Fruit fly (Drosophila melanogaster) whole organism, embryonic: ENCODE data around the gene nenya.

ENCODE experiments used
- Ada2b ChIP-seq: fragments of 200-800 bp; sonication (Bioruptor generic); IDR thresholded peaks from 2 replicates; pipeline ENCODE4 v1.3.6; 2022; ENCODE audit warnings: missing biosample characterization, missing genetic modification characterization
- B-H1 ChIP-seq: fragments of 200-800 bp; sonication (Bioruptor generic); IDR thresholded peaks from 3 replicates; pipeline ENCODE4 v1.3.6; 2022; ENCODE audit warnings: missing biosample characterization, missing genetic modification characterization
- B-H2 ChIP-seq: fragments of 200-800 bp; sonication (Bioruptor generic); optimal IDR thresholded peaks from 2 replicates; lab custom pipeline; 2018; ENCODE audit warnings: missing biosample characterization, mild to moderate bottlenecking, missing genetic modification characterization
- Bteb2 ChIP-seq: fragments of 200-800 bp; sonication (Bioruptor generic); optimal IDR thresholded peaks from 2 replicates; lab custom pipeline; 2016; ENCODE audit warnings: missing biosample characterization, missing genetic modification characterization
- CG10209 ChIP-seq: fragments of 200-800 bp; sonication (Bioruptor generic); optimal IDR thresholded peaks from 3 replicates; lab custom pipeline; 2017; ENCODE audit warnings: missing biosample characterization, mild to moderate bottlenecking, missing genetic modification characterization, missing genetic modification reagents
- CG1024 ChIP-seq: fragments of 200-800 bp; sonication (Bioruptor generic); IDR thresholded peaks from 2 replicates; pipeline ENCODE4 v1.3.6; 2022; ENCODE audit warnings: missing biosample characterization, missing genetic modification characterization
- CG12071 ChIP-seq: fragments of 200-800 bp; sonication (Bioruptor generic); optimal IDR thresholded peaks from 3 replicates; lab custom pipeline; 2018; ENCODE audit warnings: missing biosample characterization, mild to moderate bottlenecking, missing genetic modification characterization
- CG12391 ChIP-seq: fragments of 200-800 bp; sonication (Bioruptor generic); optimal IDR thresholded peaks from 3 replicates; lab custom pipeline; 2018; ENCODE audit warnings: missing biosample characterization, mild to moderate bottlenecking, missing genetic modification characterization, moderate library complexity
- CG13894 ChIP-seq: fragments of 200-800 bp; sonication (Bioruptor generic); optimal IDR thresholded peaks from 3 replicates; lab custom pipeline; 2018; ENCODE audit warnings: missing biosample characterization, mild to moderate bottlenecking, missing genetic modification characterization, moderate library complexity
- CG14667 ChIP-seq: fragments of 200-800 bp; sonication (Bioruptor generic); IDR thresholded peaks from 2 replicates; pipeline ENCODE4 v1.3.6; 2022; ENCODE audit warnings: missing biosample characterization, missing genetic modification characterization
- CG1602 ChIP-seq: fragments of 200-800 bp; sonication (Bioruptor generic); optimal IDR thresholded peaks from 3 replicates; lab custom pipeline; 2016; ENCODE audit warnings: missing biosample characterization, missing genetic modification characterization
- CG17568 ChIP-seq: fragments of 200-800 bp; sonication (Bioruptor generic); optimal IDR thresholded peaks from 2 replicates; lab custom pipeline; 2018; ENCODE audit warnings: missing biosample characterization, mild to moderate bottlenecking, missing genetic modification characterization, moderate library complexity
- CG18262 ChIP-seq: fragments of 200-800 bp; optimal IDR thresholded peaks from 3 replicates; lab custom pipeline; 2019; ENCODE audit warnings: missing biosample characterization, mild to moderate bottlenecking, missing genetic modification characterization, moderate library complexity
- CG2120 ChIP-seq: fragments of 200-800 bp; sonication (Bioruptor generic); optimal IDR thresholded peaks from 3 replicates; lab custom pipeline; 2016; ENCODE audit warnings: missing biosample characterization, missing genetic modification characterization
- CG2129 ChIP-seq: fragments of 200-800 bp; sonication (Bioruptor generic); IDR thresholded peaks from 2 replicates; pipeline ENCODE4 v1.3.6; 2022; ENCODE audit warnings: missing biosample characterization, missing genetic modification characterization; ENCODE audit not compliant: partially characterized antibody
- CG6689 ChIP-seq: fragments of 200-800 bp; sonication (Bioruptor generic); IDR thresholded peaks from 2 replicates; pipeline ENCODE4 v1.3.6; 2022; ENCODE audit warnings: missing biosample characterization, missing genetic modification characterization
- CG8388 ChIP-seq: fragments of 200-800 bp; sonication (Bioruptor generic); optimal IDR thresholded peaks from 2 replicates; lab custom pipeline; 2019; ENCODE audit warnings: missing biosample characterization, mild to moderate bottlenecking, missing genetic modification characterization, moderate library complexity
- CG8765 ChIP-seq: fragments of 200-800 bp; sonication (Bioruptor generic); IDR thresholded peaks from 2 replicates; pipeline ENCODE4 v1.3.6; 2022; ENCODE audit warnings: missing biosample characterization, missing genetic modification characterization
- CG9797 ChIP-seq: fragments of 200-800 bp; sonication (Bioruptor generic); optimal IDR thresholded peaks from 3 replicates; lab custom pipeline; 2018; ENCODE audit warnings: missing biosample characterization, mild to moderate bottlenecking, missing genetic modification characterization
- CkIIα-i1 ChIP-seq: fragments of 200-800 bp; sonication (Bioruptor generic); IDR thresholded peaks from 2 replicates; pipeline ENCODE4 v1.3.6; 2022; ENCODE audit warnings: missing biosample characterization, missing genetic modification characterization
- CrebB ChIP-seq: fragments of 200-800 bp; sonication (Bioruptor generic); optimal IDR thresholded peaks from 3 replicates; lab custom pipeline; 2018; ENCODE audit warnings: missing biosample characterization, mild to moderate bottlenecking, missing genetic modification characterization
- D19B ChIP-seq: fragments of 200-800 bp; sonication (Bioruptor generic); optimal IDR thresholded peaks from 2 replicates; lab custom pipeline; 2017; ENCODE audit warnings: missing biosample characterization, mild to moderate bottlenecking, missing genetic modification characterization
- Fer2 ChIP-seq: fragments of 200-800 bp; sonication (Bioruptor generic); optimal IDR thresholded peaks from 2 replicates; lab custom pipeline; 2018; ENCODE audit warnings: missing biosample characterization, mild to moderate bottlenecking, missing genetic modification characterization, moderate library complexity
- Hr51 ChIP-seq, 2 experiments: fragments of 200-800 bp; sonication (Bioruptor generic); optimal IDR thresholded peaks; 2 replicates in 1 of 2; 3 replicates in 1 of 2; lab custom pipeline; 2016 to 2018; ENCODE audit warnings: missing biosample characterization in 2 of 2, missing genetic modification characterization in 2 of 2, mild to moderate bottlenecking in 1 of 2, moderate library complexity in 1 of 2
- NC2α ChIP-seq: fragments of 200-800 bp; sonication (Bioruptor generic); optimal IDR thresholded peaks from 2 replicates; lab custom pipeline; 2016; ENCODE audit warnings: missing biosample characterization, missing genetic modification characterization
- NFAT ChIP-seq: fragments of 200-800 bp; sonication (Bioruptor generic); IDR thresholded peaks from 2 replicates; pipeline ENCODE4 v1.3.6; 2022; ENCODE audit warnings: missing biosample characterization, missing genetic modification characterization
- Neu2 ChIP-seq: fragments of 200-800 bp; sonication (Bioruptor generic); optimal IDR thresholded peaks from 3 replicates; lab custom pipeline; 2016; ENCODE audit warnings: missing biosample characterization, missing genetic modification characterization, borderline replicate concordance
- PHDP ChIP-seq: fragments of 200-800 bp; sonication (Bioruptor generic); optimal IDR thresholded peaks from 3 replicates; lab custom pipeline; 2018; ENCODE audit warnings: missing biosample characterization, mild to moderate bottlenecking, missing genetic modification characterization, moderate library complexity
- Sox100B ChIP-seq: fragments of 200-800 bp; sonication (Bioruptor generic); optimal IDR thresholded peaks from 3 replicates; lab custom pipeline; 2018; ENCODE audit warnings: missing biosample characterization, mild to moderate bottlenecking, missing genetic modification characterization
- cad ChIP-seq: fragments of >200 bp; optimal IDR thresholded peaks from 2 replicates; lab custom pipeline; 2017; ENCODE audit warnings: missing biosample characterization, missing genetic modification characterization
- caup ChIP-seq: fragments of 200-800 bp; sonication (Bioruptor generic); optimal IDR thresholded peaks from 3 replicates; lab custom pipeline; 2017; ENCODE audit warnings: missing biosample characterization, mild to moderate bottlenecking, missing genetic modification characterization, moderate library complexity; ENCODE audit not compliant: severe bottlenecking
- chif ChIP-seq, 2 experiments: fragments of 200-800 bp; sonication (Bioruptor generic); optimal IDR thresholded peaks; 3 replicates each; lab custom pipeline; 2016; ENCODE audit warnings: missing biosample characterization in 2 of 2, missing genetic modification characterization in 2 of 2
- chn ChIP-seq: fragments of 200-800 bp; sonication (Bioruptor generic); optimal IDR thresholded peaks from 2 replicates; lab custom pipeline; 2016; ENCODE audit warnings: missing biosample characterization, missing genetic modification characterization
- ci ChIP-seq: fragments of 200-800 bp; sonication (Bioruptor generic); IDR thresholded peaks from 3 replicates; pipeline ENCODE4 v1.3.6; 2022; ENCODE audit warnings: missing biosample characterization, missing genetic modification characterization
- crp ChIP-seq, 2 experiments: fragments of 200-800 bp; sonication (Bioruptor generic); optimal IDR thresholded peaks; 2 replicates in 1 of 2; 3 replicates in 1 of 2; lab custom pipeline; 2017; ENCODE audit warnings: missing biosample characterization in 2 of 2, missing genetic modification characterization in 2 of 2, mild to moderate bottlenecking in 1 of 2, moderate library complexity in 1 of 2
- dan ChIP-seq: fragments of 200-800 bp; sonication (Bioruptor generic); IDR thresholded peaks from 2 replicates; pipeline ENCODE4 v1.3.6; 2022; ENCODE audit warnings: missing biosample characterization, missing genetic modification characterization
- gce ChIP-seq: fragments of 200-800 bp; sonication (Bioruptor generic); IDR thresholded peaks from 3 replicates; pipeline ENCODE4 v1.3.6; 2022; ENCODE audit warnings: missing biosample characterization, missing genetic modification characterization
- ind ChIP-seq: fragments of 200-800 bp; sonication (Bioruptor generic); optimal IDR thresholded peaks from 3 replicates; lab custom pipeline; 2016; ENCODE audit warnings: missing biosample characterization, missing genetic modification characterization
- lab ChIP-seq: fragments of 200-800 bp; sonication (Bioruptor generic); optimal IDR thresholded peaks from 3 replicates; lab custom pipeline; 2017; ENCODE audit warnings: missing biosample characterization, missing genetic modification characterization, mild to moderate bottlenecking, moderate library complexity, missing genetic modification reagents
- nau ChIP-seq: fragments of 200-800 bp; sonication (Bioruptor generic); optimal IDR thresholded peaks from 3 replicates; lab custom pipeline; 2017; ENCODE audit warnings: missing biosample characterization, mild to moderate bottlenecking, missing genetic modification characterization, missing genetic modification reagents
- nerfin-1 ChIP-seq: fragments of 200-800 bp; sonication (Bioruptor generic); optimal IDR thresholded peaks from 3 replicates; lab custom pipeline; 2019; ENCODE audit warnings: missing biosample characterization, mild to moderate bottlenecking, missing genetic modification characterization, moderate library complexity
- nom ChIP-seq: fragments of 200-800 bp; sonication (Bioruptor generic); optimal IDR thresholded peaks from 2 replicates; lab custom pipeline; 2017; ENCODE audit warnings: missing biosample characterization, missing genetic modification characterization, mild to moderate bottlenecking, moderate library complexity, missing genetic modification reagents
- org-1 ChIP-seq: fragments of 200-800 bp; sonication (Bioruptor generic); optimal IDR thresholded peaks from 2 replicates; lab custom pipeline; 2017; ENCODE audit warnings: missing biosample characterization, missing genetic modification characterization
- pho ChIP-seq: fragments of 200-800 bp; sonication (Bioruptor generic); optimal IDR thresholded peaks from 2 replicates; lab custom pipeline; 2016; ENCODE audit warnings: missing biosample characterization, missing genetic modification characterization
- scrt ChIP-seq: fragments of 200-800 bp; sonication (Bioruptor generic); optimal IDR thresholded peaks from 2 replicates; lab custom pipeline; 2018; ENCODE audit warnings: missing biosample characterization, mild to moderate bottlenecking, missing genetic modification characterization, moderate library complexity
- sens ChIP-seq: fragments of 200-800 bp; sonication (Bioruptor generic); peaks from one replicate; lab custom pipeline; 2016; ENCODE audit warnings: missing biosample characterization, missing genetic modification characterization
- so ChIP-seq: fragments of 200-800 bp; sonication (Bioruptor generic); IDR thresholded peaks from 3 replicates; pipeline ENCODE4 v1.3.6; 2022; ENCODE audit warnings: missing biosample characterization, missing genetic modification characterization
- trem ChIP-seq: fragments of 200-800 bp; optimal IDR thresholded peaks from 3 replicates; lab custom pipeline; 2019; ENCODE audit warnings: missing biosample characterization, mild to moderate bottlenecking, missing genetic modification characterization, moderate library complexity
- wek ChIP-seq: fragments of 200-800 bp; sonication (Bioruptor generic); optimal IDR thresholded peaks from 3 replicates; lab custom pipeline; 2018; ENCODE audit warnings: missing biosample characterization, mild to moderate bottlenecking, missing genetic modification characterization, moderate library complexity
- zen2 ChIP-seq: fragments of 200-800 bp; sonication (Bioruptor generic); IDR thresholded peaks from 3 replicates; pipeline ENCODE4 v1.3.6; 2022; ENCODE audit warnings: missing biosample characterization, missing genetic modification characterization; ENCODE audit not compliant: partially characterized antibody

Gene nenya

DNA sequence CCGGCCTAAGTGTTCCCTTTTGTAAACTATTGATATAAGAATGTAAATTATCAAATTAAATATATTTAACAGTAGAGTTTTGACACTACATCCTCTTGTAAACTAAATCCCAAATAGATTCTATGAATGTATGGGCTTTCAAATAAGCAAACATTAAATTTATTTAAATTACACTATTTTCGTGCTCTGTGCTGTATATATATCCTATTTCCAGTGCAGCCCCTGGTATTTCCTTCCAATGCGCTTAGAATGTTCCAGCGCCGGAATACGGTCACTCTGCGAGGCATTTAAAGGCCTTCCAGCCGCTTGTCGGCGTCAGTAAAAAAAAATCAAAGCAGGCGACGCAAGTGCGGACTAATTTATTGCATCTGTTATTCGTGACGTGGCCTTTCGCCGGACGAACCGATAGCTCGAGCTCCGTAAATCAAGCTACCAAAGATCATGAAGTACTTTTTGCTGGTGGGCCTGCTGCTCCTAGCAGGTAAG is 20.5 kb upstream of the nenya start, which contains the start of gene Gp93 (continued):
- TF ChIP-seq CG8765 (GFP tag; lab: Robert Waterston, UW) (peak; percentile 34; the same call in 1 of the 2 replicates), cad (GFP tag; lab: Kevin White, UChicago) (no peak), Hr51 (GFP tag; optimal IDR thresholded peaks at IDR 0.05; lab: Kevin White, UChicago) (peak; percentile 15 to 66), Fer2 (tag; lab: Kevin White, UChicago) (no peak), D19B (GFP tag; lab: Kevin White, UChicago) (no peak), Ada2b (GFP tag; lab: Robert Waterston, UW) (no peak; the same call in 1 of the 2 replicates), Sox100B (GFP tag; lab: Kevin White, UChicago) (no peak), NC2α (GFP tag; lab: Kevin White, UChicago) (peak; percentile 57), dan (GFP tag; lab: Robert Waterston, UW) (no peak), CG1602 (GFP tag; lab: Kevin White, UChicago) (peak; percentile 68), wek (GFP tag; lab: Kevin White, UChicago) (no peak), chn (peak; percentile 2), Neu2 (GFP tag; lab: Kevin White, UChicago) (no peak), CrebB (tag; lab: Kevin White, UChicago) (peak; percentile 5), B-H1 (GFP tag; lab: Robert Waterston, UW) (peak; percentile 49), CG17568 (GFP tag; lab: Kevin White, UChicago) (no peak), CG18262 (tag; lab: Kevin White, UChicago) (peak; percentile 72), org-1 (GFP tag; lab: Kevin White, UChicago) (peak; percentile 2), CG2129 (GFP tag; lab: Robert Waterston, UW) (no peak), CG10209 (GFP tag; lab: Kevin White, UChicago) (no peak), CG9797 (GFP tag; lab: Kevin White, UChicago) (peak; percentile 32), B-H2 (peak; percentile 22), ci (peak; percentile 76; the same call in 2 of the 3 replicates), gce (GFP tag; lab: Robert Waterston, UW) (0 out of 3 replicates have a peak, but pooled peaks have one; percentile 36), NFAT (peak; percentile 61), caup (GFP tag; lab: Kevin White, UChicago) (no peak), nom (GFP tag; lab: Kevin White, UChicago) (peak; percentile 67), CG8388 (GFP tag; lab: Kevin White, UChicago) (peak; percentile 31), crp (GFP tag; optimal IDR thresholded peaks at IDR 0.05; lab: Kevin White, UChicago) (no peak), CkIIα-i1 (GFP tag; lab: Robert Waterston, UW) (no peak), CG12391 (tag; lab: Kevin White, UChicago) (peak; percentile 71), CG2120 (GFP tag; lab: Kevin White, UChicago) (peak; percentile 57), CG13894 (tag; lab: Kevin White, UChicago) (no peak), PHDP (no peak), CG14667 (GFP tag; lab: Robert Waterston, UW) (peak; percentile 57), lab (GFP tag; lab: Kevin White, UChicago) (no peak), Bteb2 (GFP tag; lab: Kevin White, UChicago) (peak; percentile 48), sens (GFP tag; lab: Kevin White, UChicago) (no peak), so (GFP tag; lab: Robert Waterston, UW) (peak; percentile 44; the same call in 1 of the 3 replicates), CG6689 (GFP tag; lab: Robert Waterston, UW) (peak; percentile 70), scrt (GFP tag; lab: Kevin White, UChicago) (no peak), nau (no peak), chif (GFP tag; optimal IDR thresholded peaks at IDR 0.05; lab: Kevin White, UChicago) (peak; percentile 28 to 36), CG1024 (GFP tag; lab: Robert Waterston, UW) (0 out of 2 replicates have a peak, but pooled peaks have one; percentile 37), zen2 (GFP tag; lab: Robert Waterston, UW) (no peak), CG12071 (GFP tag; lab: Kevin White, UChicago) (no peak), trem (tag; lab: Kevin White, UChicago) (peak; percentile 29), ind (GFP tag; lab: Kevin White, UChicago) (no peak), nerfin-1 (no peak), pho (peak; percentile 15)
